In genomic region chrIV:7924975-7925828, ce11 we compare ENCODE assay signal across 2 worm cellular contexts.
A peak's percentile ranks its signal among the peaks of the same experiment; 100 is the strongest.
TF ChIP-seq lines count a peak whose summit lies in the region.

No protein-coding gene starts in this region.

TF ChIP-seq in whole organism, L4 larva, 104 proteins besides CTCF, POLR2A, EP300 and RAD21 (continued from another document):
- TF ChIP-seq nhr-11 (tag; optimal IDR thresholded peaks at IDR 0.05; lab: Kevin White, UChicago) = no peak
- no peak for TF ChIP-seq attf-4 (tag; optimal IDR thresholded peaks at IDR 0.05; lab: Kevin White, UChicago)
- TF ChIP-seq fkh-10 (GFP tag; optimal IDR thresholded peaks at IDR 0.05; lab: Kevin White, UChicago) = no peak
- no peak for TF ChIP-seq spr-3 (GFP tag; optimal IDR thresholded peaks at IDR 0.05; lab: Kevin White, UChicago)
- TF ChIP-seq dmd-9 (GFP tag; IDR thresholded peaks at IDR 0.05; lab: Robert Waterston, UW) = no peak
- TF ChIP-seq ZK546.5 (tag; optimal IDR thresholded peaks at IDR 0.05; lab: Kevin White, UChicago) = no peak
- TF ChIP-seq ztf-11 (tag; optimal IDR thresholded peaks at IDR 0.05; lab: Kevin White, UChicago) = no peak
- no peak for TF ChIP-seq R02D3.7 (tag; optimal IDR thresholded peaks at IDR 0.05; lab: Kevin White, UChicago)
- peak; percentile 80 for TF ChIP-seq aha-1 (tag; lab: Kevin White, UChicago)
- TF ChIP-seq egl-27 (tag; optimal IDR thresholded peaks at IDR 0.05; lab: Kevin White, UChicago) = no peak
- TF ChIP-seq ama-1 (optimal IDR thresholded peaks at IDR 0.05; lab: Kevin White, UChicago) = peak; percentile 75
- no peak for TF ChIP-seq gei-8 (GFP tag; optimal IDR thresholded peaks at IDR 0.05; lab: Kevin White, UChicago)
- TF ChIP-seq ceh-62 (tag; optimal IDR thresholded peaks at IDR 0.05; lab: Kevin White, UChicago) = no peak
- TF ChIP-seq zag-1 (tag; optimal IDR thresholded peaks at IDR 0.05; lab: Kevin White, UChicago) = no peak
- TF ChIP-seq jun-1 (tag; optimal IDR thresholded peaks at IDR 0.05; lab: Kevin White, UChicago) = no peak
- no peak for TF ChIP-seq mxl-2 (GFP tag; conservative IDR thresholded peaks at IDR 0.05; lab: Robert Waterston, UW)
- no peak for TF ChIP-seq cey-2 (tag; optimal IDR thresholded peaks at IDR 0.05; lab: Kevin White, UChicago; ENCODE audit: borderline replicate concordance, insufficient read depth)
- TF ChIP-seq set-16 (GFP tag; IDR thresholded peaks at IDR 0.05; lab: Robert Waterston, UW) = peak; percentile 50
- no peak for TF ChIP-seq lir-3 (tag; optimal IDR thresholded peaks at IDR 0.05; lab: Kevin White, UChicago)
- no peak for TF ChIP-seq T20F7.1 (GFP tag; optimal IDR thresholded peaks at IDR 0.05; lab: Kevin White, UChicago)
- TF ChIP-seq F44E2.7 (GFP tag; IDR thresholded peaks at IDR 0.05; lab: Robert Waterston, UW) = no peak
- no peak for TF ChIP-seq duxl-1 (tag; optimal IDR thresholded peaks at IDR 0.05; lab: Kevin White, UChicago; ENCODE audit: poor library complexity)
- TF ChIP-seq nhr-42 (GFP tag; IDR thresholded peaks at IDR 0.05; lab: Robert Waterston, UW) = no peak
- no peak for TF ChIP-seq nhr-41 (GFP tag; IDR thresholded peaks at IDR 0.05; lab: Robert Waterston, UW)

TF ChIP-seq in whole organism, young adult, 124 proteins besides CTCF, POLR2A, EP300 and RAD21 (continued from another document):
- no peak for TF ChIP-seq egl-18 (GFP tag; IDR thresholded peaks at IDR 0.05; lab: Robert Waterston, UW)
- TF ChIP-seq ceh-58 (GFP tag; IDR thresholded peaks at IDR 0.05; lab: Robert Waterston, UW) = no peak
- TF ChIP-seq atf-7 (tag; optimal IDR thresholded peaks at IDR 0.05; lab: Kevin White, UChicago) = no peak
- TF ChIP-seq rpc-1 (optimal IDR thresholded peaks at IDR 0.05; lab: Kevin White, UChicago) = no peak
- TF ChIP-seq rpc-1 (tag; optimal IDR thresholded peaks at IDR 0.05; lab: Kevin White, UChicago) = no peak
- no peak for TF ChIP-seq Y79H2A.3 (GFP tag; conservative IDR thresholded peaks at IDR 0.05; lab: Robert Waterston, UW)
- TF ChIP-seq ceh-100 (GFP tag; IDR thresholded peaks at IDR 0.05; lab: Robert Waterston, UW) = peak; percentile 29; the same call in 1 of the 2 replicates
- no peak for TF ChIP-seq die-1 (tag; optimal IDR thresholded peaks at IDR 0.05; lab: Kevin White, UChicago)
- no peak for TF ChIP-seq chd-7 (tag; optimal IDR thresholded peaks at IDR 0.05; lab: Kevin White, UChicago)
- TF ChIP-seq B0019.2 (GFP tag; conservative IDR thresholded peaks at IDR 0.05; lab: Robert Waterston, UW) = no peak
- peak; percentile 68; the same call in 1 of the 2 replicates for TF ChIP-seq Y56A3A.18 (GFP tag; IDR thresholded peaks at IDR 0.05; lab: Robert Waterston, UW)
- TF ChIP-seq cebp-1 (GFP tag; IDR thresholded peaks at IDR 0.05; lab: Robert Waterston, UW) = no peak
- TF ChIP-seq cebp-1 (tag; optimal IDR thresholded peaks at IDR 0.05; lab: Kevin White, UChicago) = no peak
- no peak for TF ChIP-seq K11D2.4 (GFP tag; IDR thresholded peaks at IDR 0.05; lab: Robert Waterston, UW)
- no peak for TF ChIP-seq rec-8 (tag; optimal IDR thresholded peaks at IDR 0.05; lab: Kevin White, UChicago)
- TF ChIP-seq lin-54 (GFP tag; optimal IDR thresholded peaks at IDR 0.05; lab: Kevin White, UChicago) = peak; percentile 69
- no peak for TF ChIP-seq lsy-27 (tag; optimal IDR thresholded peaks at IDR 0.05; lab: Kevin White, UChicago; ENCODE audit: borderline replicate concordance, insufficient read depth)
- TF ChIP-seq snpc-1.3 (tag; optimal IDR thresholded peaks at IDR 0.05; lab: Kevin White, UChicago; ENCODE audit: insufficient read depth) = peak; percentile 79
- TF ChIP-seq ets-4 (GFP tag; optimal IDR thresholded peaks at IDR 0.05; lab: Kevin White, UChicago) = peak; percentile 12
- TF ChIP-seq Y53G8AR.9 (GFP tag; conservative IDR thresholded peaks at IDR 0.05; lab: Robert Waterston, UW) = peak; percentile 62; the same call in 1 of the 2 replicates
- TF ChIP-seq nfyb-1 (GFP tag; IDR thresholded peaks at IDR 0.05; lab: Robert Waterston, UW) = no peak
- TF ChIP-seq bed-2 (GFP tag; IDR thresholded peaks at IDR 0.05; lab: Robert Waterston, UW) = no peak
- TF ChIP-seq B0336.3 (GFP tag; IDR thresholded peaks at IDR 0.05; lab: Robert Waterston, UW) = peak; percentile 80
- peak; percentile 52 for TF ChIP-seq zfh-2 (GFP tag; conservative IDR thresholded peaks at IDR 0.05; lab: Robert Waterston, UW)
- 0 out of 2 replicates have a peak, but pooled peaks have one; percentile 53 for TF ChIP-seq rcor-1 (GFP tag; IDR thresholded peaks at IDR 0.05; lab: Robert Waterston, UW)
- TF ChIP-seq F37B4.10 (GFP tag; IDR thresholded peaks at IDR 0.05; lab: Robert Waterston, UW) = no peak
- no peak for TF ChIP-seq T26A5.8 (tag; optimal IDR thresholded peaks at IDR 0.05; lab: Kevin White, UChicago)
- TF ChIP-seq ekl-4 (GFP tag; IDR thresholded peaks at IDR 0.05; lab: Robert Waterston, UW) = peak; percentile 69
- no peak for TF ChIP-seq lin-40 (tag; optimal IDR thresholded peaks at IDR 0.05; lab: Kevin White, UChicago)
- no peak for TF ChIP-seq lin-35 (GFP tag; optimal IDR thresholded peaks at IDR 0.05; lab: Kevin White, UChicago)
- no peak for TF ChIP-seq Y95B8A.8 (GFP tag; IDR thresholded peaks at IDR 0.05; lab: Robert Waterston, UW)
- no peak for TF ChIP-seq F39B2.1 (GFP tag; IDR thresholded peaks at IDR 0.05; lab: Robert Waterston, UW)
- peak; percentile 39 for TF ChIP-seq xnd-1 (tag; optimal IDR thresholded peaks at IDR 0.05; lab: Kevin White, UChicago)
- no peak for TF ChIP-seq dpl-1 (GFP tag; optimal IDR thresholded peaks at IDR 0.05; lab: Kevin White, UChicago)
- TF ChIP-seq B0035.1 (tag; optimal IDR thresholded peaks at IDR 0.05; lab: Kevin White, UChicago) = no peak
- no peak for TF ChIP-seq nhr-27 (tag; optimal IDR thresholded peaks at IDR 0.05; lab: Kevin White, UChicago)
- TF ChIP-seq mxl-1 (tag; optimal IDR thresholded peaks at IDR 0.05; lab: Kevin White, UChicago) = no peak
- no peak for TF ChIP-seq dpff-1 (tag; optimal IDR thresholded peaks at IDR 0.05; lab: Kevin White, UChicago)
- TF ChIP-seq sea-2 (GFP tag; IDR thresholded peaks at IDR 0.05; lab: Robert Waterston, UW) = no peak
- no peak for TF ChIP-seq T07F8.4 (tag; optimal IDR thresholded peaks at IDR 0.05; lab: Kevin White, UChicago)
- TF ChIP-seq madf-3 (GFP tag; IDR thresholded peaks at IDR 0.05; lab: Robert Waterston, UW) = peak; percentile 24; the same call in 1 of the 2 replicates
- no peak for TF ChIP-seq nhr-80 (tag; optimal IDR thresholded peaks at IDR 0.05; lab: Kevin White, UChicago)
